Worm (Caenorhabditis elegans) whole organism, L3 larva: ENCODE measurements around the gene F41E6.7.

Experiments
- R02D3.7 ChIP-seq: fragments of 150-350 bp; optimal IDR thresholded peaks from 2 replicates; lab custom pipeline; 2014; ENCODE audit warnings: missing biosample characterization, missing genetic modification characterization
- aly-2 ChIP-seq: fragments of 150-350 bp; optimal IDR thresholded peaks from 2 replicates; lab custom pipeline; 2014; ENCODE audit warnings: missing biosample characterization, missing genetic modification characterization
- lin-15B ChIP-seq: fragments of 150-350 bp; optimal IDR thresholded peaks from 2 replicates; lab custom pipeline; 2014; ENCODE audit warnings: missing biosample characterization, missing genetic modification characterization
- lin-39 ChIP-seq: fragments of 150-350 bp; optimal IDR thresholded peaks from 2 replicates; lab custom pipeline; 2018; ENCODE audit warnings: missing biosample characterization, missing genetic modification reagents, missing genetic modification characterization
- nfya-1 ChIP-seq: sonication (generic microtip); optimal IDR thresholded peaks from 2 replicates; lab custom pipeline; 2017; ENCODE audit warnings: missing genetic modification characterization, mild to moderate bottlenecking, missing compliant biosample characterization, antibody characterized with exemption, moderate library complexity; ENCODE audit not compliant: insufficient read depth
- nhr-28 ChIP-seq: fragments of 150-350 bp; optimal IDR thresholded peaks from 2 replicates; lab custom pipeline; 2014; ENCODE audit warnings: missing biosample characterization, missing genetic modification characterization
- pha-4 ChIP-seq: fragments of 150-350 bp; optimal IDR thresholded peaks from 2 replicates; lab custom pipeline; 2014; ENCODE audit warnings: missing biosample characterization, missing genetic modification reagents, missing genetic modification characterization
- zag-1 ChIP-seq: fragments of 150-350 bp; optimal IDR thresholded peaks from 2 replicates; lab custom pipeline; 2014; ENCODE audit warnings: missing biosample characterization, missing genetic modification characterization

DNA sequence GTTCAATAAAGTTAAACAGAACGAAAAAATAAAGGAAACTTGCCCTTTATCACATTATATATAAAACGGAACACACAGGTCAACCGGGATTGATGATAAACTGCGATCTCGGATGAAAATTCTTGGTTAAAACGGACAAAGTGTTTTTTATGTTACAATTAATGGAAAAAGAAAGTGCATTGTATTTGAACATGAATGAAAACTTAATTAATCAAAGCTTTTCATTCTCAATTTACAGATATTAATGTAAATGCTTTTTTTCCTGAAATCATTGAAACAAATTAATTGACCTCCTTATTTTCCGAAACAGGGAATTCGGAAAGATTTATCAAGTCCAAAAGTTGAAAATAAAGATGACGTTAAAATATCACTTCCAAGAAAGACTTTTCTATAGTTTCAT, 2.3 kb upstream of the F41E6.7 start, which contains the start of gene F41E6.8:
- no peak for TF ChIP-seq lin-39 (tag; lab: Kevin White, UChicago)
- no peak for TF ChIP-seq aly-2 (tag; lab: Kevin White, UChicago)
- no peak for TF ChIP-seq lin-15B (tag; lab: Kevin White, UChicago)
- TF ChIP-seq nhr-28 = no peak
- TF ChIP-seq R02D3.7 = no peak
- no peak for TF ChIP-seq pha-4
- TF ChIP-seq zag-1 = no peak
- no peak for TF ChIP-seq nfya-1 (tag; lab: Kevin White, UChicago)
